Fruit fly (Drosophila melanogaster) whole organism, prepupa: Measurements from ENCODE around the gene NetB.
A peak's percentile ranks its signal among the peaks of the same experiment; 100 is the strongest.

Experiments
- Blimp-1 ChIP-seq: fragments of 200-800 bp; sonication (Bioruptor generic); optimal IDR thresholded peaks from 3 replicates; lab custom pipeline; 2017; ENCODE audit warnings: missing biosample characterization, missing genetic modification characterization, mild to moderate bottlenecking, moderate library complexity, missing genetic modification reagents
- CG10631 ChIP-seq: fragments of 200-800 bp; sonication (Bioruptor generic); optimal IDR thresholded peaks from 2 replicates; lab custom pipeline; 2016; ENCODE audit warnings: missing biosample characterization, missing genetic modification characterization
- CG11294 ChIP-seq: fragments of 200-800 bp; sonication (Bioruptor generic); IDR thresholded peaks from 2 replicates; pipeline ENCODE4 v1.3.6; 2022; ENCODE audit warnings: missing biosample characterization, missing genetic modification characterization
- CG15336 ChIP-seq: fragments of 200-800 bp; sonication (Bioruptor generic); IDR thresholded peaks from 2 replicates; pipeline ENCODE4 v1.3.6; 2022; ENCODE audit warnings: missing biosample characterization, missing genetic modification characterization
- CG16779 ChIP-seq: fragments of 200-800 bp; sonication (Bioruptor generic); optimal IDR thresholded peaks from 3 replicates; lab custom pipeline; 2017; ENCODE audit warnings: missing biosample characterization, mild to moderate bottlenecking, missing genetic modification characterization
- CG31627 ChIP-seq: fragments of 200-800 bp; sonication (Bioruptor generic); optimal IDR thresholded peaks from 3 replicates; lab custom pipeline; 2016; ENCODE audit warnings: missing biosample characterization, missing genetic modification characterization
- CG34406 ChIP-seq: fragments of 200-800 bp; sonication (Bioruptor generic); optimal IDR thresholded peaks from 3 replicates; lab custom pipeline; 2016; ENCODE audit warnings: missing biosample characterization, missing genetic modification characterization
- CG3919 ChIP-seq: fragments of 200-800 bp; sonication (Bioruptor generic); optimal IDR thresholded peaks from 3 replicates; lab custom pipeline; 2016; ENCODE audit warnings: missing biosample characterization, missing genetic modification characterization
- CG6163 ChIP-seq: fragments of 200-800 bp; sonication (Bioruptor generic); IDR thresholded peaks from 3 replicates; pipeline ENCODE4 v1.3.6; 2022; ENCODE audit warnings: missing biosample characterization, missing genetic modification characterization
- CG6276 ChIP-seq: fragments of 200-800 bp; sonication (Bioruptor generic); optimal IDR thresholded peaks from 2 replicates; lab custom pipeline; 2017; ENCODE audit warnings: missing biosample characterization, mild to moderate bottlenecking, missing genetic modification characterization
- CG6792 ChIP-seq: fragments of 200-800 bp; sonication (Bioruptor generic); optimal IDR thresholded peaks from 3 replicates; lab custom pipeline; 2016; ENCODE audit warnings: missing biosample characterization, missing genetic modification characterization
- CG6808 ChIP-seq: fragments of 200-800 bp; sonication (Bioruptor generic); optimal IDR thresholded peaks from 3 replicates; lab custom pipeline; 2017; ENCODE audit warnings: missing biosample characterization, missing genetic modification characterization, mild to moderate bottlenecking, moderate library complexity, missing genetic modification reagents
- CG6854 ChIP-seq: fragments of 200-800 bp; sonication (Bioruptor generic); optimal IDR thresholded peaks from 2 replicates; lab custom pipeline; 2017; ENCODE audit warnings: missing biosample characterization, mild to moderate bottlenecking, missing genetic modification characterization
- CG7368 ChIP-seq: fragments of 200-800 bp; sonication (Bioruptor generic); optimal IDR thresholded peaks from 3 replicates; lab custom pipeline; 2016; ENCODE audit warnings: missing biosample characterization, missing genetic modification characterization
- CG8119 ChIP-seq: fragments of 200-800 bp; sonication (Bioruptor generic); IDR thresholded peaks from 3 replicates; pipeline ENCODE4 v1.3.6; 2022; ENCODE audit warnings: missing biosample characterization, missing genetic modification characterization
- CG8319 ChIP-seq: fragments of 200-800 bp; sonication (Bioruptor generic); optimal IDR thresholded peaks from 3 replicates; lab custom pipeline; 2016; ENCODE audit warnings: missing biosample characterization, missing genetic modification characterization
- CG8632 ChIP-seq: fragments of 200-800 bp; sonication (Bioruptor generic); optimal IDR thresholded peaks from 3 replicates; lab custom pipeline; 2016; ENCODE audit warnings: missing biosample characterization, missing genetic modification characterization
- Eip75B ChIP-seq: fragments of 200-800 bp; sonication (Bioruptor generic); optimal IDR thresholded peaks from 3 replicates; lab custom pipeline; 2016; ENCODE audit warnings: missing biosample characterization, missing genetic modification characterization
- Eip78C ChIP-seq: fragments of 200-800 bp; sonication (Bioruptor generic); peaks from one replicate; lab custom pipeline; 2016; ENCODE audit warnings: missing biosample characterization, missing genetic modification characterization
- Ets21C ChIP-seq: fragments of 200-800 bp; sonication (Bioruptor generic); optimal IDR thresholded peaks from 3 replicates; lab custom pipeline; 2016; ENCODE audit warnings: missing biosample characterization, missing genetic modification characterization
- Ets96B ChIP-seq: fragments of 200-800 bp; optimal IDR thresholded peaks from 2 replicates; lab custom pipeline; 2019; ENCODE audit warnings: missing biosample characterization, mild to moderate bottlenecking, missing genetic modification characterization, moderate library complexity
- Gug ChIP-seq: fragments of 200-800 bp; sonication (Bioruptor generic); IDR thresholded peaks from 2 replicates; pipeline ENCODE4 v1.3.6; 2022; ENCODE audit warnings: missing biosample characterization, missing genetic modification characterization
- Hr38 ChIP-seq: sonication (Bioruptor generic); optimal IDR thresholded peaks from 2 replicates; lab custom pipeline; 2016; ENCODE audit warnings: missing biosample characterization, missing genetic modification characterization
- Hr39 ChIP-seq: fragments of 200-800 bp; sonication (Bioruptor generic); optimal IDR thresholded peaks from 2 replicates; lab custom pipeline; 2016; ENCODE audit warnings: missing biosample characterization, missing genetic modification characterization
- Hr4 ChIP-seq: fragments of 200-800 bp; sonication (Bioruptor generic); optimal IDR thresholded peaks from 3 replicates; lab custom pipeline; 2016; ENCODE audit warnings: missing biosample characterization, missing genetic modification characterization
- Lpt ChIP-seq: fragments of 200-800 bp; sonication (Bioruptor generic); optimal IDR thresholded peaks from 3 replicates; lab custom pipeline; 2016; ENCODE audit warnings: missing biosample characterization, missing genetic modification characterization
- Met ChIP-seq: fragments of 200-800 bp; sonication (Bioruptor generic); optimal IDR thresholded peaks from 3 replicates; lab custom pipeline; 2016; ENCODE audit warnings: missing biosample characterization, missing genetic modification characterization
- OdsH ChIP-seq: fragments of 200-800 bp; sonication (Bioruptor generic); optimal IDR thresholded peaks from 3 replicates; lab custom pipeline; 2016; ENCODE audit warnings: missing biosample characterization, missing genetic modification characterization
- Smox ChIP-seq: fragments of 200-800 bp; sonication (Bioruptor generic); optimal IDR thresholded peaks from 3 replicates; lab custom pipeline; 2016; ENCODE audit warnings: missing biosample characterization, missing genetic modification characterization
- Sox14 ChIP-seq: fragments of 200-800 bp; sonication (Bioruptor generic); optimal IDR thresholded peaks from 3 replicates; lab custom pipeline; 2016; ENCODE audit warnings: missing biosample characterization, missing genetic modification characterization
- Sox15 ChIP-seq: fragments of 200-800 bp; sonication (Bioruptor generic); optimal IDR thresholded peaks from 3 replicates; lab custom pipeline; 2016; ENCODE audit warnings: missing biosample characterization, missing genetic modification characterization
- acj6 ChIP-seq: fragments of 200-800 bp; sonication (Bioruptor generic); optimal IDR thresholded peaks from 3 replicates; lab custom pipeline; 2016; ENCODE audit warnings: missing biosample characterization, missing genetic modification characterization
- cyc ChIP-seq: fragments of 200-800 bp; sonication (Bioruptor generic); optimal IDR thresholded peaks from 3 replicates; lab custom pipeline; 2016; ENCODE audit warnings: missing biosample characterization, missing genetic modification characterization
- dac ChIP-seq: fragments of 200-800 bp; sonication (Bioruptor generic); optimal IDR thresholded peaks from 2 replicates; lab custom pipeline; 2017; ENCODE audit warnings: missing biosample characterization, mild to moderate bottlenecking, missing genetic modification characterization
- dsx ChIP-seq: fragments of 200-800 bp; optimal IDR thresholded peaks from 3 replicates; lab custom pipeline; 2019; ENCODE audit warnings: missing biosample characterization, mild to moderate bottlenecking, missing genetic modification characterization, moderate library complexity; ENCODE audit not compliant: poor library complexity, severe bottlenecking
- esn ChIP-seq: fragments of 200-800 bp; sonication (Bioruptor generic); optimal IDR thresholded peaks from 2 replicates; lab custom pipeline; 2016; ENCODE audit warnings: missing biosample characterization, mild to moderate bottlenecking, missing genetic modification characterization, moderate library complexity
- fd59A ChIP-seq: fragments of 200-800 bp; sonication (Bioruptor generic); optimal IDR thresholded peaks from 2 replicates; lab custom pipeline; 2017; ENCODE audit warnings: missing biosample characterization, mild to moderate bottlenecking, missing genetic modification characterization, missing genetic modification reagents
- fd85E ChIP-seq: fragments of 200-800 bp; sonication (Bioruptor generic); optimal IDR thresholded peaks from 3 replicates; lab custom pipeline; 2016; ENCODE audit warnings: missing biosample characterization, missing genetic modification characterization
- fkh ChIP-seq: fragments of 200-800 bp; sonication (Bioruptor generic); optimal IDR thresholded peaks from 3 replicates; lab custom pipeline; 2017; ENCODE audit warnings: missing biosample characterization, mild to moderate bottlenecking, missing genetic modification characterization, moderate library complexity
- lz ChIP-seq: fragments of 200-800 bp; sonication (Bioruptor generic); optimal IDR thresholded peaks from 3 replicates; lab custom pipeline; 2016; ENCODE audit warnings: missing biosample characterization, missing genetic modification characterization
- net ChIP-seq: fragments of 200-800 bp; sonication (Bioruptor generic); optimal IDR thresholded peaks from 3 replicates; lab custom pipeline; 2016; ENCODE audit warnings: missing biosample characterization, missing genetic modification characterization
- pdm3 ChIP-seq: fragments of 200-800 bp; sonication (Bioruptor generic); optimal IDR thresholded peaks from 3 replicates; lab custom pipeline; 2016; ENCODE audit warnings: missing biosample characterization, missing genetic modification characterization
- salr ChIP-seq, 2 experiments: fragments of 200-800 bp; sonication (Bioruptor generic); optimal IDR thresholded peaks; 3 replicates each; lab custom pipeline; 2016 to 2018; ENCODE audit warnings: missing biosample characterization in 2 of 2, missing genetic modification characterization in 2 of 2, mild to moderate bottlenecking in 1 of 2
- spab ChIP-seq: fragments of 200-800 bp; sonication (Bioruptor generic); optimal IDR thresholded peaks from 2 replicates; lab custom pipeline; 2017; ENCODE audit warnings: missing biosample characterization, mild to moderate bottlenecking, missing genetic modification characterization, missing genetic modification reagents
- ss ChIP-seq, 2 experiments: fragments of 200-800 bp; sonication (Bioruptor generic); optimal IDR thresholded peaks; 2 replicates in 1 of 2; 3 replicates in 1 of 2; lab custom pipeline; 2017 to 2018; ENCODE audit warnings: mild to moderate bottlenecking in 2 of 2, missing biosample characterization in 2 of 2, missing genetic modification characterization in 2 of 2, moderate library complexity in 1 of 2
- svp ChIP-seq: fragments of 200-800 bp; sonication (Bioruptor generic); peaks from one replicate; lab custom pipeline; 2016; ENCODE audit warnings: missing biosample characterization, missing genetic modification characterization
- topi ChIP-seq: fragments of 200-800 bp; sonication (Bioruptor generic); optimal IDR thresholded peaks from 3 replicates; lab custom pipeline; 2016; ENCODE audit warnings: missing biosample characterization, missing genetic modification characterization
- vri ChIP-seq: fragments of 200-800 bp; sonication (Bioruptor generic); optimal IDR thresholded peaks from 3 replicates; lab custom pipeline; 2016; ENCODE audit warnings: missing biosample characterization, mild to moderate bottlenecking, missing genetic modification characterization

The NetB gene

DNA sequence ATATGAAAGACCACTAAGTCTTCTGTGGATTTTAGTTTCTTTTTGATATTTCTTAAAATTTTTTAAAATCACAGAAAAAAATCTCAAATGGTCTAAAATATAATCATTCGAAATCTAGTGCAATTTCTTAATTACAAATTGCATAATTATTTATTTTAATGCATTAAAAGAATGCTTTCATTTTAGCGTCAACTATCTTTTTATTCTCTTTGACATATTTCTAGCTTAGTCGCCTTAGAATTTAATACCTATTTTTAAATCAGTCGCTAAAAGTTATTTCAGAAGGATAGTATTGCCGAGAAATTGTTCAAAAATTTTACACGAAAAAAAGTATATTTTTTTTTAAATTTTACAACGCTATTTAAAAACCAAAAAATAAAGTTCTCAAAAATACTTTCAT is 27.3 kb upstream of the NetB start, which contains the start of gene CG5347:
Gene CG5347, plus strand, starts transcription at position 301 of the 400 bp plus-strand sequence.
- TF ChIP-seq CG31627, result no peak
- TF ChIP-seq vri, result no peak
- no peak for TF ChIP-seq pdm3 (GFP tag; lab: Kevin White, UChicago)
- TF ChIP-seq CG6808, result no peak
- TF ChIP-seq Met, result no peak
- TF ChIP-seq CG6792 (GFP tag; lab: Kevin White, UChicago), result no peak
- no peak for TF ChIP-seq CG6276
- no peak for TF ChIP-seq Gug (GFP tag; lab: Robert Waterston, UW)
- no peak for TF ChIP-seq Blimp-1
- no peak for TF ChIP-seq acj6 (GFP tag; lab: Kevin White, UChicago)
- TF ChIP-seq fkh (GFP tag; lab: Kevin White, UChicago), result no peak
- no peak for TF ChIP-seq ss (GFP tag; optimal IDR thresholded peaks at IDR 0.05; lab: Kevin White, UChicago)
- TF ChIP-seq CG11294, result no peak
- TF ChIP-seq spab, result no peak
- no peak for TF ChIP-seq CG8319 (GFP tag; lab: Kevin White, UChicago)
- TF ChIP-seq Smox (GFP tag; lab: Kevin White, UChicago), result no peak
- TF ChIP-seq CG7368 (GFP tag; lab: Kevin White, UChicago), result no peak

DNA sequence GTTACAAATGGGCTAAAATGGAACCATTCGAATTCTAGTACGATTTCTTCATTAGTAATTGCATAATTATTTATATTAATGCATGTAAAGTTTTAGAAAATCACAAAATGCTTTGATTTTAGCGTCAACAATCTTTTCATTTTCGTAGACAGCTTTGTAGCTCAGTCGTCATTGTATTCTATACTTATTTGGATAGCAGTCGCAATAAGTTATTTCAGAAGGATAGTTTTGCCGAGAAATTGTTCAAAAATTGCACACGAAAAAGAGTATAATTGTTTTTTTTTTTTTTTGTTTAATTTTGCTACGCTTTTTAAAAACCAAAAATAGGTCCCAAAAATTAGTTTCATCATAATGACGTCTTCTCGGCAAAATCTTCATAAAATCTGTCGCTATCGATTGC is 25.8 kb upstream of the NetB start, which contains the start of gene CG5334:
Gene CG5334, plus strand, starts transcription at position 301 of the 400 bp plus-strand sequence.
- no peak for TF ChIP-seq Eip78C

DNA sequence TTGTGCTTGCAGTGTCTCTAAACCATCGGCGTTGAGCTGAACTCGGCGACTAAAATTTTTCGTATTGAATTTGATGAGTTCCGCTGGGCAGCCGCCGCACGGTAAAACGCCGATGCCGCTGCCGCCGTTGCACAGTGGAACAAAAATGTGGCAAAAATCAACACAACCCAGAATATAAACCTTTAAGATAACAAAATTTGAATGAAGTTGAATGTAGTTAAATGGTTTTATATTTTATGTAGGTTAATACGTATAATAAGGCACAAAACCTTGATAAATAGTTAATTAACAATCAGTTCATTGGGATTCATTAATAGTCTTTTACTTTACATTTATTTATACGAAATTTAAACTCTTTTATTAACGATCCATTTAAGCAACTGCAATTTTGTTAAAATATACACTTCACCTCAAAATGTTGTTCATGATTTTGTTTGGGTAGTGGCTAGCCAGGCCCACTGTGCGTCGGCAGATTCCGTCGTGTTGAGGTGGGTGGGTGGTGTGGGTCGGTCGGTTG is 16.6 kb upstream of the NetB start, which contains the start of gene CG15890:
Gene CG15890, minus strand, starts transcription at position 51 of the 517 bp plus-strand sequence.
- TF ChIP-seq Ets96B (tag; lab: Kevin White, UChicago), result no peak
- TF ChIP-seq spab, result no peak
- no peak for TF ChIP-seq CG15336
- TF ChIP-seq CG6854 (GFP tag; lab: Kevin White, UChicago), result no peak
- TF ChIP-seq CG8319 (GFP tag; lab: Kevin White, UChicago), result no peak
- TF ChIP-seq Eip78C, result peak; percentile 74
- TF ChIP-seq CG3919, result no peak
- no peak for TF ChIP-seq dsx (GFP tag; lab: Kevin White, UChicago)
- TF ChIP-seq fd59A, result no peak
- TF ChIP-seq acj6 (GFP tag; lab: Kevin White, UChicago), result peak; percentile 0
- TF ChIP-seq CG31627, result no peak
- TF ChIP-seq net (GFP tag; lab: Kevin White, UChicago), result no peak
- TF ChIP-seq CG6792 (GFP tag; lab: Kevin White, UChicago), result peak; percentile 19
- TF ChIP-seq OdsH (GFP tag; lab: Kevin White, UChicago), result peak; percentile 18
- TF ChIP-seq Blimp-1, result no peak
- no peak for TF ChIP-seq CG8632 (GFP tag; lab: Kevin White, UChicago)
- TF ChIP-seq Hr38 (GFP tag; lab: Kevin White, UChicago), result no peak
- TF ChIP-seq pdm3 (GFP tag; lab: Kevin White, UChicago), result no peak
- TF ChIP-seq lz, result no peak
- no peak for TF ChIP-seq Eip75B
- TF ChIP-seq Gug (GFP tag; lab: Robert Waterston, UW), result no peak
- TF ChIP-seq Sox14 (GFP tag; lab: Kevin White, UChicago), result no peak
- no peak for TF ChIP-seq CG16779 (tag; lab: Kevin White, UChicago)
- TF ChIP-seq fd85E (GFP tag; lab: Kevin White, UChicago), result no peak
- TF ChIP-seq Hr39 (GFP tag; lab: Kevin White, UChicago), result no peak
- no peak for TF ChIP-seq CG6163 (GFP tag; lab: Robert Waterston, UW)
- TF ChIP-seq svp, result peak; percentile 60
- no peak for TF ChIP-seq Hr4
- no peak for TF ChIP-seq Ets21C (GFP tag; lab: Kevin White, UChicago)
- no peak for TF ChIP-seq CG8119 (GFP tag; lab: Robert Waterston, UW)
- no peak for TF ChIP-seq Sox15 (GFP tag; lab: Kevin White, UChicago)
- TF ChIP-seq dac (GFP tag; lab: Kevin White, UChicago), result no peak
- no peak for TF ChIP-seq CG6808
- no peak for TF ChIP-seq cyc (GFP tag; lab: Kevin White, UChicago)
- TF ChIP-seq salr (GFP tag; optimal IDR thresholded peaks at IDR 0.05; lab: Kevin White, UChicago), result no peak
- peak; percentile 30 for TF ChIP-seq esn
- no peak for TF ChIP-seq Lpt (GFP tag; lab: Kevin White, UChicago)
- no peak for TF ChIP-seq CG10631 (GFP tag; lab: Kevin White, UChicago)
- TF ChIP-seq fkh (GFP tag; lab: Kevin White, UChicago), result no peak
- TF ChIP-seq topi, result peak; percentile 12
- no peak for TF ChIP-seq CG34406 (GFP tag; lab: Kevin White, UChicago)
